Fruit fly (Drosophila melanogaster) whole organism, prepupa: ENCODE results near the gene bond.
A peak's percentile ranks its signal among the peaks of the same experiment; 100 is the strongest.

Source experiments
- CG10631 ChIP-seq: fragments of 200-800 bp; sonication (Bioruptor generic); optimal IDR thresholded peaks from 2 replicates; lab custom pipeline; 2016; ENCODE audit warnings: missing biosample characterization, missing genetic modification characterization
- CG11902 ChIP-seq: fragments of 200-800 bp; sonication (Bioruptor generic); optimal IDR thresholded peaks from 3 replicates; lab custom pipeline; 2016; ENCODE audit warnings: missing biosample characterization, missing genetic modification characterization
- CG1621 ChIP-seq: fragments of 200-800 bp; sonication (Bioruptor generic); optimal IDR thresholded peaks from 3 replicates; lab custom pipeline; 2018; ENCODE audit warnings: missing biosample characterization, mild to moderate bottlenecking, missing genetic modification characterization
- CG16779 ChIP-seq: fragments of 200-800 bp; sonication (Bioruptor generic); optimal IDR thresholded peaks from 3 replicates; lab custom pipeline; 2017; ENCODE audit warnings: missing biosample characterization, mild to moderate bottlenecking, missing genetic modification characterization
- CG31627 ChIP-seq: fragments of 200-800 bp; sonication (Bioruptor generic); optimal IDR thresholded peaks from 3 replicates; lab custom pipeline; 2016; ENCODE audit warnings: missing biosample characterization, missing genetic modification characterization
- CG32006 ChIP-seq: fragments of 200-800 bp; sonication (Bioruptor generic); optimal IDR thresholded peaks from 3 replicates; lab custom pipeline; 2017; ENCODE audit warnings: missing biosample characterization, mild to moderate bottlenecking, missing genetic modification characterization
- CG34406 ChIP-seq: fragments of 200-800 bp; sonication (Bioruptor generic); optimal IDR thresholded peaks from 3 replicates; lab custom pipeline; 2016; ENCODE audit warnings: missing biosample characterization, missing genetic modification characterization
- CG3919 ChIP-seq: fragments of 200-800 bp; sonication (Bioruptor generic); optimal IDR thresholded peaks from 3 replicates; lab custom pipeline; 2016; ENCODE audit warnings: missing biosample characterization, missing genetic modification characterization
- CG7368 ChIP-seq: fragments of 200-800 bp; sonication (Bioruptor generic); optimal IDR thresholded peaks from 3 replicates; lab custom pipeline; 2016; ENCODE audit warnings: missing biosample characterization, missing genetic modification characterization
- CG8632 ChIP-seq: fragments of 200-800 bp; sonication (Bioruptor generic); optimal IDR thresholded peaks from 3 replicates; lab custom pipeline; 2016; ENCODE audit warnings: missing biosample characterization, missing genetic modification characterization
- CG9139 ChIP-seq: fragments of 200-800 bp; sonication (Bioruptor generic); optimal IDR thresholded peaks from 3 replicates; lab custom pipeline; 2017; ENCODE audit warnings: missing biosample characterization, mild to moderate bottlenecking, missing genetic modification characterization
- Eip75B ChIP-seq: fragments of 200-800 bp; sonication (Bioruptor generic); optimal IDR thresholded peaks from 3 replicates; lab custom pipeline; 2016; ENCODE audit warnings: missing biosample characterization, missing genetic modification characterization
- Eip78C ChIP-seq: fragments of 200-800 bp; sonication (Bioruptor generic); peaks from one replicate; lab custom pipeline; 2016; ENCODE audit warnings: missing biosample characterization, missing genetic modification characterization
- Eip93F ChIP-seq: fragments of 200-800 bp; sonication (Bioruptor generic); optimal IDR thresholded peaks from 2 replicates; lab custom pipeline; 2016; ENCODE audit warnings: missing biosample characterization, mild to moderate bottlenecking, missing genetic modification characterization
- Ets21C ChIP-seq: fragments of 200-800 bp; sonication (Bioruptor generic); optimal IDR thresholded peaks from 3 replicates; lab custom pipeline; 2016; ENCODE audit warnings: missing biosample characterization, missing genetic modification characterization
- Ets96B ChIP-seq: fragments of 200-800 bp; optimal IDR thresholded peaks from 2 replicates; lab custom pipeline; 2019; ENCODE audit warnings: missing biosample characterization, mild to moderate bottlenecking, missing genetic modification characterization, moderate library complexity
- Hr38 ChIP-seq: sonication (Bioruptor generic); optimal IDR thresholded peaks from 2 replicates; lab custom pipeline; 2016; ENCODE audit warnings: missing biosample characterization, missing genetic modification characterization
- Hr4 ChIP-seq: fragments of 200-800 bp; sonication (Bioruptor generic); optimal IDR thresholded peaks from 3 replicates; lab custom pipeline; 2016; ENCODE audit warnings: missing biosample characterization, missing genetic modification characterization
- Lpt ChIP-seq: fragments of 200-800 bp; sonication (Bioruptor generic); optimal IDR thresholded peaks from 3 replicates; lab custom pipeline; 2016; ENCODE audit warnings: missing biosample characterization, missing genetic modification characterization
- Met ChIP-seq: fragments of 200-800 bp; sonication (Bioruptor generic); optimal IDR thresholded peaks from 3 replicates; lab custom pipeline; 2016; ENCODE audit warnings: missing biosample characterization, missing genetic modification characterization
- Smox ChIP-seq: fragments of 200-800 bp; sonication (Bioruptor generic); optimal IDR thresholded peaks from 3 replicates; lab custom pipeline; 2016; ENCODE audit warnings: missing biosample characterization, missing genetic modification characterization
- Sox102F ChIP-seq: fragments of 200-800 bp; sonication (Bioruptor generic); optimal IDR thresholded peaks from 2 replicates; lab custom pipeline; 2016; ENCODE audit warnings: missing biosample characterization, mild to moderate bottlenecking, missing genetic modification characterization
- Sox14 ChIP-seq: fragments of 200-800 bp; sonication (Bioruptor generic); optimal IDR thresholded peaks from 3 replicates; lab custom pipeline; 2016; ENCODE audit warnings: missing biosample characterization, missing genetic modification characterization
- acj6 ChIP-seq: fragments of 200-800 bp; sonication (Bioruptor generic); optimal IDR thresholded peaks from 3 replicates; lab custom pipeline; 2016; ENCODE audit warnings: missing biosample characterization, missing genetic modification characterization
- cyc ChIP-seq: fragments of 200-800 bp; sonication (Bioruptor generic); optimal IDR thresholded peaks from 3 replicates; lab custom pipeline; 2016; ENCODE audit warnings: missing biosample characterization, missing genetic modification characterization
- dac ChIP-seq: fragments of 200-800 bp; sonication (Bioruptor generic); optimal IDR thresholded peaks from 2 replicates; lab custom pipeline; 2017; ENCODE audit warnings: missing biosample characterization, mild to moderate bottlenecking, missing genetic modification characterization
- dsx ChIP-seq: fragments of 200-800 bp; optimal IDR thresholded peaks from 3 replicates; lab custom pipeline; 2019; ENCODE audit warnings: missing biosample characterization, mild to moderate bottlenecking, missing genetic modification characterization, moderate library complexity; ENCODE audit not compliant: poor library complexity, severe bottlenecking
- eg ChIP-seq: fragments of 200-800 bp; sonication (Bioruptor generic); IDR thresholded peaks from 3 replicates; pipeline ENCODE4 v1.3.6; 2022; ENCODE audit warnings: missing biosample characterization, missing genetic modification characterization
- esn ChIP-seq: fragments of 200-800 bp; sonication (Bioruptor generic); optimal IDR thresholded peaks from 2 replicates; lab custom pipeline; 2016; ENCODE audit warnings: missing biosample characterization, mild to moderate bottlenecking, missing genetic modification characterization, moderate library complexity
- fd59A ChIP-seq: fragments of 200-800 bp; sonication (Bioruptor generic); optimal IDR thresholded peaks from 2 replicates; lab custom pipeline; 2017; ENCODE audit warnings: missing biosample characterization, mild to moderate bottlenecking, missing genetic modification characterization, missing genetic modification reagents
- fd85E ChIP-seq: fragments of 200-800 bp; sonication (Bioruptor generic); optimal IDR thresholded peaks from 3 replicates; lab custom pipeline; 2016; ENCODE audit warnings: missing biosample characterization, missing genetic modification characterization
- fkh ChIP-seq: fragments of 200-800 bp; sonication (Bioruptor generic); optimal IDR thresholded peaks from 3 replicates; lab custom pipeline; 2017; ENCODE audit warnings: missing biosample characterization, mild to moderate bottlenecking, missing genetic modification characterization, moderate library complexity
- lz ChIP-seq: fragments of 200-800 bp; sonication (Bioruptor generic); optimal IDR thresholded peaks from 3 replicates; lab custom pipeline; 2016; ENCODE audit warnings: missing biosample characterization, missing genetic modification characterization
- net ChIP-seq: fragments of 200-800 bp; sonication (Bioruptor generic); optimal IDR thresholded peaks from 3 replicates; lab custom pipeline; 2016; ENCODE audit warnings: missing biosample characterization, missing genetic modification characterization
- pdm3 ChIP-seq: fragments of 200-800 bp; sonication (Bioruptor generic); optimal IDR thresholded peaks from 3 replicates; lab custom pipeline; 2016; ENCODE audit warnings: missing biosample characterization, missing genetic modification characterization
- salr ChIP-seq, 2 experiments: fragments of 200-800 bp; sonication (Bioruptor generic); optimal IDR thresholded peaks; 3 replicates each; lab custom pipeline; 2016 to 2018; ENCODE audit warnings: missing biosample characterization in 2 of 2, missing genetic modification characterization in 2 of 2, mild to moderate bottlenecking in 1 of 2
- spab ChIP-seq: fragments of 200-800 bp; sonication (Bioruptor generic); optimal IDR thresholded peaks from 2 replicates; lab custom pipeline; 2017; ENCODE audit warnings: missing biosample characterization, mild to moderate bottlenecking, missing genetic modification characterization, missing genetic modification reagents
- ss ChIP-seq, 2 experiments: fragments of 200-800 bp; sonication (Bioruptor generic); optimal IDR thresholded peaks; 2 replicates in 1 of 2; 3 replicates in 1 of 2; lab custom pipeline; 2017 to 2018; ENCODE audit warnings: mild to moderate bottlenecking in 2 of 2, missing biosample characterization in 2 of 2, missing genetic modification characterization in 2 of 2, moderate library complexity in 1 of 2
- svp ChIP-seq: fragments of 200-800 bp; sonication (Bioruptor generic); peaks from one replicate; lab custom pipeline; 2016; ENCODE audit warnings: missing biosample characterization, missing genetic modification characterization
- topi ChIP-seq: fragments of 200-800 bp; sonication (Bioruptor generic); optimal IDR thresholded peaks from 3 replicates; lab custom pipeline; 2016; ENCODE audit warnings: missing biosample characterization, missing genetic modification characterization
- vri ChIP-seq: fragments of 200-800 bp; sonication (Bioruptor generic); optimal IDR thresholded peaks from 3 replicates; lab custom pipeline; 2016; ENCODE audit warnings: missing biosample characterization, mild to moderate bottlenecking, missing genetic modification characterization

bond gene

dm6 chr3R:22542773-22543411 lies 7.6 kb upstream of the bond start:
- TF ChIP-seq svp (GFP tag; lab: Kevin White, UChicago) (peak; percentile 39), CG32006 (GFP tag; lab: Kevin White, UChicago) (no peak)

- no peak for TF ChIP-seq Met (GFP tag; lab: Kevin White, UChicago)
- no peak for TF ChIP-seq Lpt
- no peak for TF ChIP-seq Hr38 (GFP tag; lab: Kevin White, UChicago)
- no peak for TF ChIP-seq Smox
- no peak for TF ChIP-seq spab (GFP tag; lab: Kevin White, UChicago)
Observed at dm6 chr3R:22546017-22546416, 4.5 kb upstream of the bond start.

- TF ChIP-seq Ets96B (tag; lab: Kevin White, UChicago) (no peak), fkh (GFP tag; lab: Kevin White, UChicago) (peak; percentile 13), CG9139 (no peak), net (GFP tag; lab: Kevin White, UChicago) (peak; percentile 39), fd59A (GFP tag; lab: Kevin White, UChicago) (no peak), Smox (no peak), CG3919 (peak; percentile 36), CG8632 (GFP tag; lab: Kevin White, UChicago) (no peak), Eip75B (GFP tag; lab: Kevin White, UChicago) (peak; percentile 1), CG16779 (tag; lab: Kevin White, UChicago) (no peak), CG10631 (no peak), Met (GFP tag; lab: Kevin White, UChicago) (peak; percentile 11), CG31627 (no peak), Sox102F (GFP tag; lab: Kevin White, UChicago) (no peak), vri (GFP tag; lab: Kevin White, UChicago) (no peak), Hr4 (GFP tag; lab: Kevin White, UChicago) (peak; percentile 9), acj6 (GFP tag; lab: Kevin White, UChicago) (no peak), Eip93F (GFP tag; lab: Kevin White, UChicago) (no peak), dsx (peak; percentile 100), eg (GFP tag; lab: Robert Waterston, UW) (peak; percentile 32; the same call in 1 of the 3 replicates), esn (GFP tag; lab: Kevin White, UChicago) (peak; percentile 43), spab (GFP tag; lab: Kevin White, UChicago) (no peak), cyc (GFP tag; lab: Kevin White, UChicago) (no peak), Eip78C (GFP tag; lab: Kevin White, UChicago) (peak; percentile 82), ss (GFP tag; optimal IDR thresholded peaks at IDR 0.05; lab: Kevin White, UChicago) (peak in 1 of 2 experiments; percentile 36), lz (GFP tag; lab: Kevin White, UChicago) (no peak), Hr38 (GFP tag; lab: Kevin White, UChicago) (no peak), dac (GFP tag; lab: Kevin White, UChicago) (no peak), salr (GFP tag; optimal IDR thresholded peaks at IDR 0.05; lab: Kevin White, UChicago) (no peak), CG1621 (tag; lab: Kevin White, UChicago) (no peak), svp (GFP tag; lab: Kevin White, UChicago) (peak; percentile 51), CG11902 (GFP tag; lab: Kevin White, UChicago) (no peak), pdm3 (GFP tag; lab: Kevin White, UChicago) (peak; percentile 1), CG7368 (GFP tag; lab: Kevin White, UChicago) (no peak), topi (GFP tag; lab: Kevin White, UChicago) (peak; percentile 21), Sox14 (GFP tag; lab: Kevin White, UChicago) (peak; percentile 50), CG34406 (GFP tag; lab: Kevin White, UChicago) (no peak), fd85E (no peak), Ets21C (GFP tag; lab: Kevin White, UChicago) (no peak)
Observed at dm6 chr3R:22547585-22548022, 2.9 kb upstream of the bond start, which contains the start of gene AdipoR. Gene AdipoR (minus strand): TSS chr3R:22547846.
